Fruit fly (Drosophila melanogaster) whole organism, embryonic: ENCODE data around the gene CG9933.

Experiments
- Bgb ChIP-seq: fragments of 200-800 bp; sonication (Bioruptor generic); IDR thresholded peaks from 2 replicates; pipeline ENCODE4 v1.3.6; 2022; ENCODE audit warnings: missing biosample characterization, missing genetic modification characterization; ENCODE audit not compliant: partially characterized antibody
- C15 ChIP-seq: fragments of 200-800 bp; sonication (Bioruptor generic); IDR thresholded peaks from 3 replicates; pipeline ENCODE4 v1.3.6; 2022; ENCODE audit warnings: missing biosample characterization, missing genetic modification characterization
- CG10147 ChIP-seq: fragments of 200-800 bp; sonication (Bioruptor generic); optimal IDR thresholded peaks from 2 replicates; lab custom pipeline; 2019; ENCODE audit warnings: missing biosample characterization, mild to moderate bottlenecking, missing genetic modification characterization, moderate library complexity
- CG11398 ChIP-seq: fragments of 200-800 bp; sonication (Bioruptor generic); optimal IDR thresholded peaks from 2 replicates; lab custom pipeline; 2016; ENCODE audit warnings: missing biosample characterization, missing genetic modification characterization
- CG11560 ChIP-seq: fragments of 200-800 bp; sonication (Bioruptor generic); IDR thresholded peaks from 3 replicates; pipeline ENCODE4 v1.3.6; 2022; ENCODE audit warnings: missing biosample characterization, missing genetic modification characterization
- CG12219 ChIP-seq: fragments of 200-800 bp; sonication (Bioruptor generic); optimal IDR thresholded peaks from 3 replicates; lab custom pipeline; 2018; ENCODE audit warnings: missing biosample characterization, mild to moderate bottlenecking, missing genetic modification characterization
- CG13287 ChIP-seq: fragments of 200-800 bp; sonication (Bioruptor generic); IDR thresholded peaks from 2 replicates; pipeline ENCODE4 v1.3.6; 2022; ENCODE audit warnings: missing biosample characterization, missing genetic modification characterization; ENCODE audit not compliant: partially characterized antibody
- CG15011 ChIP-seq: fragments of 200-800 bp; sonication (Bioruptor generic); optimal IDR thresholded peaks from 3 replicates; lab custom pipeline; 2018; ENCODE audit warnings: missing biosample characterization, mild to moderate bottlenecking, missing genetic modification characterization
- CG15479 ChIP-seq: fragments of 200-800 bp; sonication (Bioruptor generic); optimal IDR thresholded peaks from 3 replicates; lab custom pipeline; 2019; ENCODE audit warnings: missing biosample characterization, mild to moderate bottlenecking, missing genetic modification characterization, moderate library complexity
- CG17802 ChIP-seq: fragments of 200-800 bp; sonication (Bioruptor generic); optimal IDR thresholded peaks from 2 replicates; lab custom pipeline; 2018; ENCODE audit warnings: missing biosample characterization, mild to moderate bottlenecking, missing genetic modification characterization, moderate library complexity
- CG2116 ChIP-seq: fragments of 200-800 bp; sonication (Bioruptor generic); optimal IDR thresholded peaks from 3 replicates; lab custom pipeline; 2018; ENCODE audit warnings: missing biosample characterization, mild to moderate bottlenecking, missing genetic modification characterization
- CG2129 ChIP-seq: fragments of 200-800 bp; sonication (Bioruptor generic); IDR thresholded peaks from 2 replicates; pipeline ENCODE4 v1.3.6; 2022; ENCODE audit warnings: missing biosample characterization, missing genetic modification characterization; ENCODE audit not compliant: partially characterized antibody
- CG3838 ChIP-seq: fragments of 200-800 bp; sonication (Bioruptor generic); optimal IDR thresholded peaks from 3 replicates; lab custom pipeline; 2016; ENCODE audit warnings: missing biosample characterization, missing genetic modification characterization
- CG43689 ChIP-seq: fragments of 200-800 bp; sonication (Bioruptor generic); IDR thresholded peaks from 2 replicates; pipeline ENCODE4 v1.3.6; 2022; ENCODE audit warnings: missing biosample characterization, missing genetic modification characterization
- CG6765 ChIP-seq: fragments of 200-800 bp; sonication (Bioruptor generic); optimal IDR thresholded peaks from 3 replicates; lab custom pipeline; 2017; ENCODE audit warnings: missing biosample characterization, mild to moderate bottlenecking, missing genetic modification characterization
- CG7357 ChIP-seq: fragments of 200-800 bp; sonication (Bioruptor generic); IDR thresholded peaks from 3 replicates; pipeline ENCODE4 v1.3.6; 2022; ENCODE audit warnings: missing biosample characterization, missing genetic modification characterization
- CG7963 ChIP-seq: fragments of 200-800 bp; sonication (Bioruptor generic); IDR thresholded peaks from 3 replicates; pipeline ENCODE4 v1.3.6; 2022; ENCODE audit warnings: missing biosample characterization, missing genetic modification characterization; ENCODE audit not compliant: partially characterized antibody
- CG8944 ChIP-seq: fragments of 200-800 bp; sonication (Bioruptor generic); optimal IDR thresholded peaks from 3 replicates; lab custom pipeline; 2016; ENCODE audit warnings: missing biosample characterization, missing genetic modification characterization
- CG9609 ChIP-seq: fragments of 200-800 bp; sonication (Bioruptor generic); optimal IDR thresholded peaks from 3 replicates; lab custom pipeline; 2016; ENCODE audit warnings: missing biosample characterization, missing genetic modification characterization
- Dbx ChIP-seq: fragments of 200-800 bp; sonication (Bioruptor generic); IDR thresholded peaks from 3 replicates; pipeline ENCODE4 v1.3.6; 2022; ENCODE audit warnings: missing biosample characterization, missing genetic modification characterization
- Dll ChIP-seq: fragments of 200-800 bp; sonication (Bioruptor generic); IDR thresholded peaks from 4 replicates; pipeline ENCODE4 v1.3.6; 2022; ENCODE audit warnings: missing biosample characterization, missing genetic modification characterization; ENCODE audit not compliant: partially characterized antibody
- Doc3 ChIP-seq: fragments of 200-800 bp; sonication (Bioruptor generic); IDR thresholded peaks from 3 replicates; pipeline ENCODE4 v1.3.6; 2022; ENCODE audit warnings: missing biosample characterization, missing genetic modification characterization; ENCODE audit not compliant: partially characterized antibody
- Fer2 ChIP-seq: fragments of 200-800 bp; sonication (Bioruptor generic); optimal IDR thresholded peaks from 2 replicates; lab custom pipeline; 2018; ENCODE audit warnings: missing biosample characterization, mild to moderate bottlenecking, missing genetic modification characterization, moderate library complexity
- H2.0 ChIP-seq: fragments of 200-800 bp; sonication (Bioruptor generic); IDR thresholded peaks from 2 replicates; pipeline ENCODE4 v1.3.6; 2022; ENCODE audit warnings: missing biosample characterization, missing genetic modification characterization
- HLH3B ChIP-seq: fragments of 200-800 bp; sonication (Bioruptor generic); IDR thresholded peaks from 2 replicates; pipeline ENCODE4 v1.3.6; 2022; ENCODE audit warnings: missing biosample characterization, missing genetic modification characterization
- MESR4 ChIP-seq: fragments of 200-800 bp; sonication (Bioruptor generic); optimal IDR thresholded peaks from 2 replicates; lab custom pipeline; 2018; ENCODE audit warnings: missing biosample characterization, mild to moderate bottlenecking, missing genetic modification characterization, moderate library complexity
- Mad ChIP-seq: fragments of 200-800 bp; sonication (Bioruptor generic); optimal IDR thresholded peaks from 2 replicates; lab custom pipeline; 2016; ENCODE audit warnings: missing biosample characterization, missing genetic modification characterization
- Med ChIP-seq: fragments of 200-800 bp; sonication (Bioruptor generic); peaks from one replicate; lab custom pipeline; 2016; ENCODE audit warnings: missing biosample characterization, missing genetic modification characterization, mild to moderate bottlenecking, inconsistent platforms, moderate library complexity
- Neu2 ChIP-seq: fragments of 200-800 bp; sonication (Bioruptor generic); optimal IDR thresholded peaks from 3 replicates; lab custom pipeline; 2016; ENCODE audit warnings: missing biosample characterization, missing genetic modification characterization, borderline replicate concordance
- Opbp ChIP-seq: fragments of 200-800 bp; sonication (Bioruptor generic); IDR thresholded peaks from 3 replicates; pipeline ENCODE4 v1.3.6; 2022; ENCODE audit warnings: missing biosample characterization, missing genetic modification characterization; ENCODE audit not compliant: partially characterized antibody
- Optix ChIP-seq: fragments of 200-800 bp; sonication (Bioruptor generic); IDR thresholded peaks from 3 replicates; pipeline ENCODE4 v1.3.6; 2022; ENCODE audit warnings: missing biosample characterization, missing genetic modification characterization
- Scr ChIP-seq: fragments of 200-800 bp; sonication (Bioruptor generic); IDR thresholded peaks from 2 replicates; pipeline ENCODE4 v1.3.6; 2022; ENCODE audit warnings: missing biosample characterization, missing genetic modification characterization; ENCODE audit not compliant: partially characterized antibody
- Vsx1 ChIP-seq: fragments of 200-800 bp; sonication (Bioruptor generic); optimal IDR thresholded peaks from 2 replicates; lab custom pipeline; 2017; ENCODE audit warnings: missing biosample characterization, mild to moderate bottlenecking, missing genetic modification characterization, missing genetic modification reagents
- Xbp1 ChIP-seq: fragments of 200-800 bp; sonication (Bioruptor generic); optimal IDR thresholded peaks from 3 replicates; lab custom pipeline; 2016; ENCODE audit warnings: missing biosample characterization, mild to moderate bottlenecking, missing genetic modification characterization
- ase ChIP-seq: fragments of 200-800 bp; sonication (Bioruptor generic); IDR thresholded peaks from 3 replicates; pipeline ENCODE4 v1.3.6; 2022; ENCODE audit warnings: missing biosample characterization, missing genetic modification characterization
- bbx ChIP-seq: fragments of 200-800 bp; sonication (Bioruptor generic); IDR thresholded peaks from 2 replicates; pipeline ENCODE4 v1.3.6; 2022; ENCODE audit warnings: missing biosample characterization, missing genetic modification characterization; ENCODE audit not compliant: partially characterized antibody
- ci ChIP-seq: fragments of 200-800 bp; sonication (Bioruptor generic); IDR thresholded peaks from 3 replicates; pipeline ENCODE4 v1.3.6; 2022; ENCODE audit warnings: missing biosample characterization, missing genetic modification characterization
- croc ChIP-seq: fragments of 200-800 bp; sonication (Bioruptor generic); conservative IDR thresholded peaks from 3 replicates; pipeline ENCODE4 v1.3.6; 2022; ENCODE audit warnings: missing biosample characterization, missing genetic modification characterization
- ems ChIP-seq: fragments of 200-800 bp; sonication (Bioruptor generic); optimal IDR thresholded peaks from 3 replicates; lab custom pipeline; 2016; ENCODE audit warnings: missing biosample characterization, missing genetic modification characterization
- en ChIP-seq: fragments of 200-800 bp; sonication (Bioruptor generic); optimal IDR thresholded peaks from 2 replicates; lab custom pipeline; 2016; ENCODE audit warnings: missing biosample characterization, missing genetic modification characterization
- her ChIP-seq: fragments of 200-800 bp; sonication (Bioruptor generic); optimal IDR thresholded peaks from 2 replicates; lab custom pipeline; 2016; ENCODE audit warnings: missing biosample characterization, missing genetic modification characterization
- mirr ChIP-seq: fragments of 200-800 bp; sonication (Bioruptor generic); optimal IDR thresholded peaks from 3 replicates; lab custom pipeline; 2018; ENCODE audit warnings: missing biosample characterization, mild to moderate bottlenecking, missing genetic modification characterization
- pho ChIP-seq: fragments of 200-800 bp; sonication (Bioruptor generic); optimal IDR thresholded peaks from 2 replicates; lab custom pipeline; 2016; ENCODE audit warnings: missing biosample characterization, missing genetic modification characterization
- pzg ChIP-seq: fragments of 200-800 bp; sonication (Bioruptor generic); optimal IDR thresholded peaks from 3 replicates; lab custom pipeline; 2018; ENCODE audit warnings: missing biosample characterization, mild to moderate bottlenecking, missing genetic modification characterization, moderate library complexity
- seq ChIP-seq: fragments of 200-800 bp; sonication (Bioruptor generic); IDR thresholded peaks from 2 replicates; pipeline ENCODE4 v1.3.6; 2022; ENCODE audit warnings: missing biosample characterization, missing genetic modification characterization
- tin ChIP-seq: fragments of 200-800 bp; sonication (Bioruptor generic); optimal IDR thresholded peaks from 3 replicates; lab custom pipeline; 2016; ENCODE audit warnings: missing biosample characterization, missing genetic modification characterization
- toy ChIP-seq: fragments of 200-800 bp; sonication (Bioruptor generic); IDR thresholded peaks from 2 replicates; pipeline ENCODE4 v1.3.6; 2022; ENCODE audit warnings: missing biosample characterization, missing genetic modification characterization
- trem ChIP-seq: fragments of 200-800 bp; optimal IDR thresholded peaks from 3 replicates; lab custom pipeline; 2019; ENCODE audit warnings: missing biosample characterization, mild to moderate bottlenecking, missing genetic modification characterization, moderate library complexity
- trh ChIP-seq: fragments of 200-800 bp; sonication (Bioruptor generic); optimal IDR thresholded peaks from 2 replicates; lab custom pipeline; 2016; ENCODE audit warnings: missing biosample characterization, missing genetic modification characterization
- zfh2 ChIP-seq: fragments of 200-800 bp; sonication (Bioruptor generic); optimal IDR thresholded peaks from 2 replicates; lab custom pipeline; 2016; ENCODE audit warnings: missing biosample characterization, missing genetic modification characterization

The CG9933 gene

DNA sequence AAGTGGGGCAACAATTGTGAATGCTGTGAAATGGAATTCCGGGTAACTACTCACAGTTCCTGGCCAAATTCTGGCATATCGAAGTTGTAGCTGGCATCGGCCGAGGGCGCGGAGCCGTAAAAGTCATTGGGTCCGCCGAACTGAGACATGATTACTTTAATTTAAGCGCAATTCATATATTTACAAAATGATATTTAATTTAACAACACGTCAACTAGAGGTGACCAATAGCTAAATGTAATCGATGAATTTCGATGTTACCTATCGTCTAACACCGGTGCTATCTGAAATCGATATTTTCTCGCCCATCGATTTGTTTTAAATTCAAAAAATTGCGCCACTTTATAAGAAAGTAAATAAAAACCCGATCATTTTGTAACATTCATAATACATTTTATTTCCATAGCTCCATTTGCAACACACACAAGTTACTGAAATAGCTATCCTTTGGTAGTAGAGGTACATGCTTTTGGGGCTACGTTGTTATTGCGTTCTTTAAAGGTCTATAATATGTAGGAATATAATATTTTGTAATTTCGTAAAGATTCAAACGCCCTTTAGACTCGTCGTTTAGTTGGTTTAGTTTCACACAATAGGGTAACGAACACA is 20.6 kb downstream of the CG9933 start, which contains the start of gene Yip1d1 (continued):
- no peak for TF ChIP-seq CG3838 (GFP tag; lab: Kevin White, UChicago)
- no peak for TF ChIP-seq H2.0 (GFP tag; lab: Robert Waterston, UW)
- peak; percentile 58 for TF ChIP-seq Med (GFP tag; lab: Kevin White, UChicago)
- TF ChIP-seq Xbp1 (GFP tag; lab: Kevin White, UChicago) = peak; percentile 11
- peak; percentile 94 for TF ChIP-seq Doc3 (GFP tag; lab: Robert Waterston, UW)
- peak; percentile 74 for TF ChIP-seq CG2129
- peak; percentile 70 for TF ChIP-seq pzg (GFP tag; lab: Kevin White, UChicago)
- TF ChIP-seq Bgb (GFP tag; lab: Robert Waterston, UW) = peak; percentile 97
- TF ChIP-seq Neu2 = no peak
- peak; percentile 76 for TF ChIP-seq CG2116 (GFP tag; lab: Kevin White, UChicago)
- peak; percentile 96 for TF ChIP-seq Dll
- TF ChIP-seq CG12219 (GFP tag; lab: Kevin White, UChicago) = no peak
- TF ChIP-seq Scr (GFP tag; lab: Robert Waterston, UW) = peak; percentile 93
- TF ChIP-seq Optix (GFP tag; lab: Robert Waterston, UW) = no peak
- no peak for TF ChIP-seq C15 (GFP tag; lab: Robert Waterston, UW)
- TF ChIP-seq zfh2 (GFP tag; lab: Kevin White, UChicago) = no peak
- TF ChIP-seq HLH3B = no peak
- TF ChIP-seq trem (tag; lab: Kevin White, UChicago) = peak; percentile 31
- TF ChIP-seq CG15011 (GFP tag; lab: Kevin White, UChicago) = no peak
- TF ChIP-seq her (GFP tag; lab: Kevin White, UChicago) = no peak
- no peak for TF ChIP-seq trh
- no peak for TF ChIP-seq en (GFP tag; lab: Kevin White, UChicago)
- no peak for TF ChIP-seq CG7357 (GFP tag; lab: Robert Waterston, UW)
- no peak for TF ChIP-seq CG11560 (tag; lab: Robert Waterston, UW)
- TF ChIP-seq Mad (GFP tag; lab: Kevin White, UChicago) = no peak
- TF ChIP-seq CG13287 (GFP tag; lab: Robert Waterston, UW) = peak; percentile 98
- TF ChIP-seq Opbp (GFP tag; lab: Robert Waterston, UW) = peak; percentile 95
- no peak for TF ChIP-seq ci (GFP tag; lab: Robert Waterston, UW)
- TF ChIP-seq pho (GFP tag; lab: Kevin White, UChicago) = no peak
- TF ChIP-seq bbx (GFP tag; lab: Robert Waterston, UW) = peak; percentile 96
- no peak for TF ChIP-seq ase
- no peak for TF ChIP-seq Vsx1 (GFP tag; lab: Kevin White, UChicago)
- no peak for TF ChIP-seq CG6765 (GFP tag; lab: Kevin White, UChicago)
- no peak for TF ChIP-seq toy (GFP tag; lab: Robert Waterston, UW)
- TF ChIP-seq CG43689 (GFP tag; lab: Robert Waterston, UW) = no peak
- no peak for TF ChIP-seq tin
- no peak for TF ChIP-seq CG9609 (GFP tag; lab: Kevin White, UChicago)
- TF ChIP-seq Dbx (GFP tag; lab: Robert Waterston, UW) = 0 out of 3 replicates have a peak, but pooled peaks have one; percentile 32
- no peak for TF ChIP-seq CG17802 (tag; lab: Kevin White, UChicago)
- TF ChIP-seq croc (GFP tag; lab: Robert Waterston, UW) = no peak
- TF ChIP-seq CG8944 (GFP tag; lab: Kevin White, UChicago) = no peak
- TF ChIP-seq CG10147 (GFP tag; lab: Kevin White, UChicago) = no peak
- TF ChIP-seq CG11398 (GFP tag; lab: Kevin White, UChicago) = no peak
- TF ChIP-seq ems (GFP tag; lab: Kevin White, UChicago) = no peak
- no peak for TF ChIP-seq Fer2
- peak; percentile 33 for TF ChIP-seq CG15479
- TF ChIP-seq seq (GFP tag; lab: Robert Waterston, UW) = no peak
- TF ChIP-seq mirr (GFP tag; lab: Kevin White, UChicago) = no peak
- TF ChIP-seq MESR4 = peak; percentile 43
- TF ChIP-seq CG7963 (GFP tag; lab: Robert Waterston, UW) = peak; percentile 97
